Fruit fly (Drosophila melanogaster) whole organism, prepupa: ENCODE results near the gene opa.

Source experiments
- CG3032 ChIP-seq: fragments of 200-800 bp; optimal IDR thresholded peaks from 2 replicates; lab custom pipeline; 2019; ENCODE audit warnings: missing biosample characterization, mild to moderate bottlenecking, missing genetic modification characterization, moderate library complexity
- CG6276 ChIP-seq: fragments of 200-800 bp; sonication (Bioruptor generic); optimal IDR thresholded peaks from 2 replicates; lab custom pipeline; 2017; ENCODE audit warnings: missing biosample characterization, mild to moderate bottlenecking, missing genetic modification characterization
- CG6808 ChIP-seq: fragments of 200-800 bp; sonication (Bioruptor generic); optimal IDR thresholded peaks from 3 replicates; lab custom pipeline; 2017; ENCODE audit warnings: missing biosample characterization, missing genetic modification characterization, mild to moderate bottlenecking, moderate library complexity, missing genetic modification reagents
- acj6 ChIP-seq: fragments of 200-800 bp; sonication (Bioruptor generic); optimal IDR thresholded peaks from 3 replicates; lab custom pipeline; 2016; ENCODE audit warnings: missing biosample characterization, missing genetic modification characterization

DNA sequence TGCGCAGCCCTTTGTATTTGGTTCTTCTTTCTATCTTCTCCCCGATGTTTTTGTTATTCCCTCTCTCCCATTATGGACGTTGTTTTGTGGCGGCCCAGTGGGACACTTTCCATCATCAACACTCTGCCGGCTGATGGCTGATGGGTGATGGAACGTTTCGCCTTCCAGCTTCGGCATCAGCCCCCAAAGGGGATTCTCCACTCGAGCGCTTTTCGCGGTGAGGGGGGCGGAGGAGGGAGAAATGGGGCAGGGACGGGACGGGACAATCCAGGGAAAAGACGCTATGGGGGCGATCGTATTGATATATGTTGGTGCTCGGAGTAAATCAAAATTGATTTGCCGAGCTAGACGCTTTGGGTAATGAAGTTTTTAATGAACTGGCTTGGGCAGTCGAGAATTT lies 27.4 kb upstream of the opa start:
- TF ChIP-seq acj6 (GFP tag; lab: Kevin White, UChicago) (no peak), CG6276 (GFP tag; lab: Kevin White, UChicago) (no peak), CG3032 (tag; lab: Kevin White, UChicago) (no peak), CG6808 (GFP tag; lab: Kevin White, UChicago) (no peak)
